Fruit fly (Drosophila melanogaster) whole organism, prepupa: ENCODE data around the gene CG5877.

Experiments used
- CG11902 ChIP-seq: fragments of 200-800 bp; sonication (Bioruptor generic); optimal IDR thresholded peaks from 3 replicates; lab custom pipeline; 2016; ENCODE audit warnings: missing biosample characterization, missing genetic modification characterization
- CG8632 ChIP-seq: fragments of 200-800 bp; sonication (Bioruptor generic); optimal IDR thresholded peaks from 3 replicates; lab custom pipeline; 2016; ENCODE audit warnings: missing biosample characterization, missing genetic modification characterization
- OdsH ChIP-seq: fragments of 200-800 bp; sonication (Bioruptor generic); optimal IDR thresholded peaks from 3 replicates; lab custom pipeline; 2016; ENCODE audit warnings: missing biosample characterization, missing genetic modification characterization
- eg ChIP-seq: fragments of 200-800 bp; sonication (Bioruptor generic); IDR thresholded peaks from 3 replicates; pipeline ENCODE4 v1.3.6; 2022; ENCODE audit warnings: missing biosample characterization, missing genetic modification characterization
- topi ChIP-seq: fragments of 200-800 bp; sonication (Bioruptor generic); optimal IDR thresholded peaks from 3 replicates; lab custom pipeline; 2016; ENCODE audit warnings: missing biosample characterization, missing genetic modification characterization

dm6 chrX:15333066-15333874, 40.4 kb downstream of the CG5877 start, which contains the start of the genes CG9114 and HDAC6:
- peak; percentile 12 for TF ChIP-seq topi (GFP tag; lab: Kevin White, UChicago)
- TF ChIP-seq OdsH = no peak
- TF ChIP-seq eg (GFP tag; lab: Robert Waterston, UW) = peak; percentile 38; the same call in 1 of the 3 replicates
- no peak for TF ChIP-seq CG8632 (GFP tag; lab: Kevin White, UChicago)
- TF ChIP-seq CG11902 = no peak
